Worm (Caenorhabditis elegans): ENCODE data around the gene F32E10.8.
A peak's percentile ranks its signal among the peaks of the same experiment; 100 is the strongest.

F32E10.8 gene

DNA sequence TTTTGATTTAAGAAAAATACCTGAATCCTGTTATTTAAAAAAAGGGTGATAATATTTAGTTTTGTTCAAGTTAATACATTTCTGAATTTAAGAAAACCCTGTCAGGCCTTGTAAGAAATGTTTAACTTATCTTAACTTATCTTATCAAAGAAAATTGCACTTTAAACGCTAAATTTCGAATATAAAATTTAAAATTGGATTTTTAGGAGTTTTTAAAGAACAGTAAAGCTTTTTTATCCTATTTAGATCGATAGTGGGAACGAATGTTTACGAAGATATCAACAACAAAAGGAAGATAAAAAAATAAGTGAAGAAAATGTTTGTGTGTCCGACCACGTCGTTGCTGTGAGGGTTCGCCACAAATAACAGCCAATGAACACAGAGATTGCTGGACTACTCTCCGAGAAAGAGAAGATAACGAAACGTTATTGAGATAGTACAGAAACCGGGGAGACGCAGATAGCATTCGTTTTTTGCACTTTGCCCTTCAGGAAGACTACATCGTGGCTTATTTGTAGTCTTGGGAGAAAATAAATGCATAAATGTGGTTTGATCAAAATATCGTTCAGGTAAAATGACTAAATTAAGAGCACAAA lies 14.4 kb upstream of the F32E10.8 start, which contains the start of gene dif-1 (continued):
- TF ChIP-seq lir-3 (tag; optimal IDR thresholded peaks at IDR 0.05; ENCODE audit: poor library complexity): no peak
- no peak for TF ChIP-seq nhr-47 (tag; optimal IDR thresholded peaks at IDR 0.05)
- no peak for TF ChIP-seq skn-1 (tag; optimal IDR thresholded peaks at IDR 0.05)
- no peak for TF ChIP-seq Y116A8C.19 (tag; optimal IDR thresholded peaks at IDR 0.05; ENCODE audit: borderline replicate concordance)
- TF ChIP-seq C34B4.2 (tag; optimal IDR thresholded peaks at IDR 0.05): no peak
- peak; percentile 4 for TF ChIP-seq F16B12.6 (tag; optimal IDR thresholded peaks at IDR 0.05)
- TF ChIP-seq snu-23 (GFP tag; optimal IDR thresholded peaks at IDR 0.05): peak; percentile 58
- TF ChIP-seq snpc-4 (tag; optimal IDR thresholded peaks at IDR 0.05): no peak
- TF ChIP-seq nhr-76 (tag; optimal IDR thresholded peaks at IDR 0.05): no peak
- TF ChIP-seq grh-1 (GFP tag; IDR thresholded peaks at IDR 0.05): no peak
- peak; percentile 65 for TF ChIP-seq elt-2 (tag; optimal IDR thresholded peaks at IDR 0.05)
- no peak for TF ChIP-seq ama-1 (optimal IDR thresholded peaks at IDR 0.05)
- peak in 2 of 6 experiments; percentile 23 to 35 for TF ChIP-seq elt-3 (tag; optimal IDR thresholded peaks at IDR 0.05)
- no peak for TF ChIP-seq swsn-7 (tag; optimal IDR thresholded peaks at IDR 0.05)
- TF ChIP-seq lin-13 (GFP tag; optimal IDR thresholded peaks at IDR 0.05): no peak
- no peak for TF ChIP-seq ceh-8 (GFP tag; optimal IDR thresholded peaks at IDR 0.05)
- no peak for TF ChIP-seq dpl-1 (GFP tag; optimal IDR thresholded peaks at IDR 0.05)
- peak; percentile 73 for TF ChIP-seq lin-14 (GFP tag; optimal IDR thresholded peaks at IDR 0.05)
- peak; percentile 56 for TF ChIP-seq blmp-1 (tag; optimal IDR thresholded peaks at IDR 0.05)
- TF ChIP-seq fkh-4 (tag; optimal IDR thresholded peaks at IDR 0.05; ENCODE audit: borderline replicate concordance): no peak
- no peak for TF ChIP-seq fos-1 (tag; optimal IDR thresholded peaks at IDR 0.05)
- TF ChIP-seq nhr-20 (tag; optimal IDR thresholded peaks at IDR 0.05): peak; percentile 48
- no peak for TF ChIP-seq efl-3 (GFP tag; optimal IDR thresholded peaks at IDR 0.05)
- no peak for TF ChIP-seq unc-30 (tag; optimal IDR thresholded peaks at IDR 0.05)

DNA sequence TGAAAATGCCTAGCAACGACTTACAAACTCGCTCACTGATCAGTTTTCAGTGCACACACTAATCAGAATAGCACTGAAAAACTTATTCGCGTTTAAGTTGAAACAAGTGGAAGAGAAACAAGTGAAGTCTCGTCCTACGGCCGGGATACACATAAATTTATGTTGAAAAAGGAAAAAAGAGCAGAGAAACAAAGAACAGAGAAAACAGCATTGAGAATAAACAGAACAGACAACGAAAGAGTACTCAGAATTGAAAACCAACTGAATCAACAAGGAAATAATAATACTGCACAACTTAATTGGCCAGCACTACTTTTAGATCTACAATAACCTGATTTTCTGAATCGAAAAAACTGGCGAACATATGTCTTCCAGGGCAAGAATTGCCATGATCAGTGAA lies 13.1 kb upstream of the F32E10.8 start, which contains the start of gene F49E8.6:
Gene F49E8.6, minus strand, starts transcription at position 317 of the 400 bp plus-strand sequence.
- TF ChIP-seq fos-1 (tag; optimal IDR thresholded peaks at IDR 0.05): no peak
- peak; percentile 30 for TF ChIP-seq lin-14 (GFP tag; optimal IDR thresholded peaks at IDR 0.05)
- TF ChIP-seq efl-1 (optimal IDR thresholded peaks at IDR 0.05): no peak
- TF ChIP-seq efl-1 (GFP tag; optimal IDR thresholded peaks at IDR 0.05 in 1 of 2): no peak
- TF ChIP-seq nhr-71 (tag; optimal IDR thresholded peaks at IDR 0.05): peak; percentile 19
- no peak for TF ChIP-seq zip-4 (GFP tag; optimal IDR thresholded peaks at IDR 0.05)
- TF ChIP-seq fkh-8 (tag; optimal IDR thresholded peaks at IDR 0.05): peak; percentile 81
- peak in 1 of 3 experiments; percentile 2 for TF ChIP-seq dpl-1 (GFP tag; optimal IDR thresholded peaks at IDR 0.05)
- TF ChIP-seq aly-2 (tag; optimal IDR thresholded peaks at IDR 0.05): no peak
- peak in 1 of 2 experiments; percentile 33 for TF ChIP-seq lsy-2 (tag; optimal IDR thresholded peaks at IDR 0.05)

DNA sequence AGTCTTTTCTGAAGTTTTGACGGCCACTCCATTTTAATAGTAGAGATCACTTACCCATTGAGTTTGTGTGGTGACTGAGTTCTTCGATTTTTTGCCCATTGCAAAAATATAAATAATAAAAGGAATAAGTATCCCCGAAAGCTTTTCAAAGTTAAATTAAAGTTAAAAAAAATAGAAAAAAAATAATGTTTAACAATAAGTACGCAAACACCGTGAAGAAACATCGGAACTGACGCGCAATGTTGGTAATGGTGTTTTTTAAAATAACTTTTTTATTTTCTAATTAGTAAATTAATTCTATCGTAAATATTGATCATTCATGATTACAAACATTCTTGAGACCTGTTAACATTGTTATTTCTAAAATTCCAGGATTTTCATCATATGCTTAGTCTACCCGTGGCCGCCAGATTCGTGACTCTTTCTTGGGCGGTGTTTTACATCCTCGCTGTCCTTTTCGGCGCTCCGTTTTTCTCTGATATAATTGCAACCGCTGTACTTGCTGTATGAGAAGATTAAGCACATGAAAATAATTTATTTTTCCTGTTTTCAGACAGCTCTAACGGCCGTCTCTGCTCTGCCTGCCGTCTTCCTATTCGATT lies 11.0 kb upstream of the F32E10.8 start, which contains the start of the genes F49E8.7, F49E8.8 and nprl-2:
Gene F49E8.7, minus strand, starts transcription at position 101 of the 602 bp plus-strand sequence.
Gene F49E8.8, plus strand, starts transcription at position 373 of the 602 bp plus-strand sequence.
Gene nprl-2, plus strand, starts transcription at position 552 of the 602 bp plus-strand sequence.
- TF ChIP-seq efl-1 (optimal IDR thresholded peaks at IDR 0.05): no peak
- peak in 1 of 2 experiments; percentile 22 for TF ChIP-seq efl-1 (GFP tag; optimal IDR thresholded peaks at IDR 0.05 in 1 of 2)
- TF ChIP-seq ceh-88 (GFP tag; IDR thresholded peaks at IDR 0.05): no peak
- peak; percentile 61 for TF ChIP-seq F16B12.6 (tag; optimal IDR thresholded peaks at IDR 0.05)
- no peak for TF ChIP-seq ztf-4 (tag; optimal IDR thresholded peaks at IDR 0.05)

DNA sequence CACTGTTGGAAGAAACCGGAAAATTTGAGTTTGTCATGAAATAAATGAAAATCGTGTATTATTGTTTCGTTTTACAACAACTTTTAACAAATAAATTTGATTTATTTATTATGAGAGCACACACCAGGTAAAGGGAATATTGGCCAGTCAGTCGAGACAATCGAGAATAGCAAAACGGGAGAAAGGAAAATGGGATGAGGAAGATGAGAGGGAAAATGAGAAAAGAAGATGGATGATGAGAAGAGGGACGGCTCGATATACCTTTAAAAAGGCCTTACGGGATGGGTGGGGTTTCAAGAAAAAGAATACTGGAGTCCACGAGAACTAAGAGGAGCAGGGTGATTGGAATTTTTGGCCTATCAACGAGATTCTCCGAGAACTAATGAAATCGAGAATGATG lies 8.8 kb upstream of the F32E10.8 start:
- TF ChIP-seq elt-2 (tag; optimal IDR thresholded peaks at IDR 0.05) (no peak), nhr-11 (tag; optimal IDR thresholded peaks at IDR 0.05) (no peak), dsc-1 (tag; optimal IDR thresholded peaks at IDR 0.05) (no peak), ama-1 (optimal IDR thresholded peaks at IDR 0.05) (no peak), unc-98 (GFP tag; IDR thresholded peaks at IDR 0.05) (no peak), tbx-2 (tag; optimal IDR thresholded peaks at IDR 0.05) (no peak), egl-27 (tag; optimal IDR thresholded peaks at IDR 0.05) (no peak), efl-1 (optimal IDR thresholded peaks at IDR 0.05) (no peak), efl-1 (GFP tag; optimal IDR thresholded peaks at IDR 0.05 in 1 of 2) (no peak), mep-1 (tag; optimal IDR thresholded peaks at IDR 0.05) (no peak), fkh-8 (tag; optimal IDR thresholded peaks at IDR 0.05) (no peak), nhr-77 (tag; optimal IDR thresholded peaks at IDR 0.05) (no peak), lin-35 (GFP tag; optimal IDR thresholded peaks at IDR 0.05) (no peak), fos-1 (tag; optimal IDR thresholded peaks at IDR 0.05) (no peak), hlh-4 (tag; optimal IDR thresholded peaks at IDR 0.05) (no peak)

Data from whole organism, L1 larva.